Fruit fly (Drosophila melanogaster): Measurements from ENCODE around the gene bcd.

Gene bcd

dm6 chr3R:6762794-6763407 lies 3.6 kb upstream of the bcd start (continued):
- no peak for TF ChIP-seq pfk (GFP tag; optimal IDR thresholded peaks at IDR 0.05)
- peak; percentile 77 for TF ChIP-seq CG11093 (GFP tag; IDR thresholded peaks at IDR 0.05)
- no peak for TF ChIP-seq CG31388 (GFP tag; optimal IDR thresholded peaks at IDR 0.05)
- TF ChIP-seq Camta (GFP tag; optimal IDR thresholded peaks at IDR 0.05), result peak; percentile 61
- TF ChIP-seq CG32767 (GFP tag; IDR thresholded peaks at IDR 0.05), result peak; percentile 77
- TF ChIP-seq Atf6 (GFP tag; IDR thresholded peaks at IDR 0.05), result peak; percentile 17; the same call in 1 of the 2 replicates
- TF ChIP-seq NC2β (GFP tag; optimal IDR thresholded peaks at IDR 0.05), result peak; percentile 37
- TF ChIP-seq CG14014 (GFP tag; IDR thresholded peaks at IDR 0.05), result no peak
- no peak for TF ChIP-seq toy (GFP tag; IDR thresholded peaks at IDR 0.05)
- peak; percentile 70 for TF ChIP-seq CG18619 (GFP tag; optimal IDR thresholded peaks at IDR 0.05)
- no peak for TF ChIP-seq schlank (tag; optimal IDR thresholded peaks at IDR 0.05)
- peak; percentile 80 for TF ChIP-seq odd (GFP tag; optimal IDR thresholded peaks at IDR 0.05)
- peak; percentile 51 for TF ChIP-seq tup (GFP tag; optimal IDR thresholded peaks at IDR 0.05)
- peak; percentile 13 for TF ChIP-seq CG17186 (GFP tag; optimal IDR thresholded peaks at IDR 0.05)
- peak; percentile 46 for TF ChIP-seq onecut (GFP tag; IDR thresholded peaks at IDR 0.05)
- peak; percentile 74 for TF ChIP-seq CG15269 (tag; optimal IDR thresholded peaks at IDR 0.05)
- peak; percentile 0 for TF ChIP-seq Myb (GFP tag; optimal IDR thresholded peaks at IDR 0.05)
- peak; percentile 60 for TF ChIP-seq CG8281 (tag; optimal IDR thresholded peaks at IDR 0.05)
- TF ChIP-seq CG30431 (GFP tag; optimal IDR thresholded peaks at IDR 0.05), result peak; percentile 64
- TF ChIP-seq slp2 (GFP tag; optimal IDR thresholded peaks at IDR 0.05), result peak; percentile 31
- 0 out of 2 replicates have a peak, but pooled peaks have one; percentile 22 for TF ChIP-seq danr (GFP tag; IDR thresholded peaks at IDR 0.05)
- TF ChIP-seq fru (optimal IDR thresholded peaks at IDR 0.05), result no peak
- TF ChIP-seq unpg (GFP tag; optimal IDR thresholded peaks at IDR 0.05), result peak; percentile 89
- TF ChIP-seq gem (tag; optimal IDR thresholded peaks at IDR 0.05), result peak; percentile 97
- TF ChIP-seq Kr (GFP tag; optimal IDR thresholded peaks at IDR 0.05), result peak; percentile 86
- TF ChIP-seq CG15514 (GFP tag; optimal IDR thresholded peaks at IDR 0.05), result no peak
- TF ChIP-seq esg (GFP tag; conservative IDR thresholded peaks at IDR 0.05), result peak; percentile 66
- TF ChIP-seq CG3838 (GFP tag; optimal IDR thresholded peaks at IDR 0.05), result peak; percentile 63
- no peak for TF ChIP-seq Dip2 (GFP tag; IDR thresholded peaks at IDR 0.05)
- no peak for TF ChIP-seq Lpt (GFP tag; optimal IDR thresholded peaks at IDR 0.05)
- no peak for TF ChIP-seq Trl (optimal IDR thresholded peaks at IDR 0.05)
- TF ChIP-seq Trl (GFP tag; optimal IDR thresholded peaks at IDR 0.05), result peak; percentile 70
- peak; percentile 62 for TF ChIP-seq CG8089 (GFP tag; optimal IDR thresholded peaks at IDR 0.05)
- peak; percentile 33 for TF ChIP-seq CG33213 (GFP tag; optimal IDR thresholded peaks at IDR 0.05)
- no peak for TF ChIP-seq da (GFP tag; optimal IDR thresholded peaks at IDR 0.05)
- peak; percentile 6 for TF ChIP-seq HmgZ (tag; optimal IDR thresholded peaks at IDR 0.05)
- TF ChIP-seq klu (GFP tag; IDR thresholded peaks at IDR 0.05), result no peak; the same call in 1 of the 2 replicates
- peak; percentile 5 for TF ChIP-seq D19B (GFP tag; optimal IDR thresholded peaks at IDR 0.05)
- TF ChIP-seq CG6272 (GFP tag; IDR thresholded peaks at IDR 0.05), result no peak
- peak; percentile 30 for TF ChIP-seq Bdp1 (GFP tag; optimal IDR thresholded peaks at IDR 0.05)
- TF ChIP-seq Hand (GFP tag; optimal IDR thresholded peaks at IDR 0.05), result no peak
- TF ChIP-seq dmrt99B (tag; optimal IDR thresholded peaks at IDR 0.05), result peak; percentile 85
- peak; percentile 58 for TF ChIP-seq lab (GFP tag; optimal IDR thresholded peaks at IDR 0.05)
- TF ChIP-seq CG7987 (GFP tag; optimal IDR thresholded peaks at IDR 0.05), result peak; percentile 64
- TF ChIP-seq oc (tag; optimal IDR thresholded peaks at IDR 0.05), result peak; percentile 75
- no peak for TF ChIP-seq GATAe (GFP tag; conservative IDR thresholded peaks at IDR 0.05)
- TF ChIP-seq CG9437 (GFP tag; optimal IDR thresholded peaks at IDR 0.05), result peak; percentile 84
- no peak for TF ChIP-seq lov (optimal IDR thresholded peaks at IDR 0.05)
- peak; percentile 26; the same call in 1 of the 3 replicates for TF ChIP-seq lov (GFP tag; IDR thresholded peaks at IDR 0.05)
- TF ChIP-seq Usf (GFP tag; optimal IDR thresholded peaks at IDR 0.05), result peak; percentile 89
- TF ChIP-seq ftz-f1 (GFP tag; optimal IDR thresholded peaks at IDR 0.05), result no peak

Measured in whole organism, embryonic.